Worm (Caenorhabditis elegans) whole organism, L3 larva: ENCODE data around the gene pst-2.
A peak's percentile ranks its signal among the peaks of the same experiment; 100 is the strongest.

ENCODE experiments used
- R02D3.7 ChIP-seq: fragments of 150-350 bp; optimal IDR thresholded peaks from 2 replicates; lab custom pipeline; 2014; ENCODE audit warnings: missing biosample characterization, missing genetic modification characterization
- ZK546.5 ChIP-seq: sonication (generic microtip); optimal IDR thresholded peaks from 2 replicates; lab custom pipeline; 2017; ENCODE audit warnings: missing biosample characterization, missing genetic modification characterization
- aly-2 ChIP-seq: fragments of 150-350 bp; optimal IDR thresholded peaks from 2 replicates; lab custom pipeline; 2014; ENCODE audit warnings: missing biosample characterization, missing genetic modification characterization
- ama-1 ChIP-seq: fragments of 150-350 bp; optimal IDR thresholded peaks from 2 replicates; lab custom pipeline; 2018
- ceh-16 ChIP-seq: sonication (generic microtip); optimal IDR thresholded peaks from 2 replicates; lab custom pipeline; 2017; ENCODE audit warnings: missing biosample characterization, missing genetic modification characterization
- ceh-28 ChIP-seq: fragments of 150-350 bp; optimal IDR thresholded peaks from 2 replicates; lab custom pipeline; 2014; ENCODE audit warnings: missing biosample characterization, missing genetic modification reagents, missing genetic modification characterization
- ceh-82 ChIP-seq: fragments of 150-350 bp; optimal IDR thresholded peaks from 2 replicates; lab custom pipeline; 2014; ENCODE audit warnings: missing biosample characterization, missing genetic modification characterization
- ceh-9 ChIP-seq: sonication (generic microtip); optimal IDR thresholded peaks from 2 replicates; lab custom pipeline; 2018; ENCODE audit warnings: missing biosample characterization, missing genetic modification characterization
- daf-12 ChIP-seq: fragments of 150-350 bp; optimal IDR thresholded peaks from 2 replicates; lab custom pipeline; 2014; ENCODE audit warnings: missing biosample characterization, missing genetic modification reagents, missing genetic modification characterization
- egl-27 ChIP-seq: sonication (generic microtip); optimal IDR thresholded peaks from 4 replicates; lab custom pipeline; 2017; ENCODE audit warnings: missing biosample characterization, missing genetic modification reagents, missing genetic modification characterization
- egl-5 ChIP-seq: fragments of 150-350 bp; optimal IDR thresholded peaks from 2 replicates; lab custom pipeline; 2017; ENCODE audit warnings: missing biosample characterization, missing genetic modification reagents, missing genetic modification characterization, inconsistent platforms
- elt-1 ChIP-seq: fragments of 150-350 bp; optimal IDR thresholded peaks from 2 replicates; lab custom pipeline; 2014; ENCODE audit warnings: missing biosample characterization, missing genetic modification characterization
- elt-2 ChIP-seq: sonication (generic microtip); optimal IDR thresholded peaks from 2 replicates; lab custom pipeline; 2016; ENCODE audit warnings: missing genetic modification reagents, mild to moderate bottlenecking, missing genetic modification characterization, missing compliant biosample characterization
- elt-3 ChIP-seq, 3 experiments: fragments of 150-350 bp in 1 of 3; sonication (generic microtip) in 2 of 3; optimal IDR thresholded peaks; 2 replicates in 2 of 3; 4 replicates in 1 of 3; lab custom pipeline; 2014 to 2017; ENCODE audit warnings: missing biosample characterization in 3 of 3, missing genetic modification characterization in 3 of 3
- eor-1 ChIP-seq, 2 experiments: fragments of 150-350 bp; optimal IDR thresholded peaks; 2 replicates each; lab custom pipeline; 2014 to 2018; ENCODE audit warnings: missing biosample characterization in 2 of 2, missing genetic modification characterization in 2 of 2
- fkh-10 ChIP-seq: sonication (generic microtip); optimal IDR thresholded peaks from 2 replicates; lab custom pipeline; 2017; ENCODE audit warnings: missing biosample characterization, missing genetic modification reagents, missing genetic modification characterization
- fkh-2 ChIP-seq: fragments of 150-350 bp; optimal IDR thresholded peaks from 2 replicates; lab custom pipeline; 2014; ENCODE audit warnings: missing biosample characterization, missing genetic modification reagents, missing genetic modification characterization
- fos-1 ChIP-seq: fragments of 150-350 bp; optimal IDR thresholded peaks from 2 replicates; lab custom pipeline; 2014; ENCODE audit warnings: missing biosample characterization, missing genetic modification characterization
- hmg-11 ChIP-seq: sonication (generic microtip); optimal IDR thresholded peaks from 2 replicates; lab custom pipeline; 2016; ENCODE audit warnings: missing genetic modification characterization, missing compliant biosample characterization
- jun-1 ChIP-seq: fragments of 150-350 bp; optimal IDR thresholded peaks from 2 replicates; lab custom pipeline; 2014; ENCODE audit warnings: missing biosample characterization, missing genetic modification reagents, missing genetic modification characterization
- lin-15B ChIP-seq: fragments of 150-350 bp; optimal IDR thresholded peaks from 2 replicates; lab custom pipeline; 2014; ENCODE audit warnings: missing biosample characterization, missing genetic modification characterization
- lin-39 ChIP-seq: fragments of 150-350 bp; optimal IDR thresholded peaks from 2 replicates; lab custom pipeline; 2018; ENCODE audit warnings: missing biosample characterization, missing genetic modification reagents, missing genetic modification characterization
- lsy-12 ChIP-seq: sonication (generic microtip); optimal IDR thresholded peaks from 2 replicates; lab custom pipeline; 2016; ENCODE audit warnings: mild to moderate bottlenecking, missing genetic modification characterization, missing compliant biosample characterization
- mdl-1 ChIP-seq: fragments of 150-350 bp; optimal IDR thresholded peaks from 2 replicates; lab custom pipeline; 2014; ENCODE audit warnings: missing biosample characterization, missing genetic modification characterization
- mml-1 ChIP-seq: fragments of 150-350 bp; sonication (generic microtip); optimal IDR thresholded peaks from 3 replicates; lab custom pipeline; 2014; ENCODE audit warnings: missing biosample characterization, missing genetic modification characterization
- nfya-1 ChIP-seq: sonication (generic microtip); optimal IDR thresholded peaks from 2 replicates; lab custom pipeline; 2017; ENCODE audit warnings: missing genetic modification characterization, mild to moderate bottlenecking, missing compliant biosample characterization, antibody characterized with exemption, moderate library complexity; ENCODE audit not compliant: insufficient read depth
- nhr-11 ChIP-seq: fragments of 150-350 bp; optimal IDR thresholded peaks from 2 replicates; lab custom pipeline; 2014; ENCODE audit warnings: missing biosample characterization, missing genetic modification characterization
- nhr-12 ChIP-seq: fragments of 150-350 bp; optimal IDR thresholded peaks from 2 replicates; lab custom pipeline; 2014; ENCODE audit warnings: missing biosample characterization, missing genetic modification characterization
- nhr-23 ChIP-seq: fragments of 150-350 bp; optimal IDR thresholded peaks from 2 replicates; lab custom pipeline; 2014; ENCODE audit warnings: missing biosample characterization, missing genetic modification reagents, missing genetic modification characterization
- nhr-237 ChIP-seq: fragments of 150-350 bp; optimal IDR thresholded peaks from 2 replicates; lab custom pipeline; 2014; ENCODE audit warnings: missing biosample characterization, missing genetic modification characterization
- nhr-25 ChIP-seq: sonication (generic microtip); optimal IDR thresholded peaks from 2 replicates; lab custom pipeline; 2017; ENCODE audit warnings: missing biosample characterization, missing genetic modification characterization
- nhr-28 ChIP-seq: fragments of 150-350 bp; optimal IDR thresholded peaks from 2 replicates; lab custom pipeline; 2014; ENCODE audit warnings: missing biosample characterization, missing genetic modification characterization
- nhr-43 ChIP-seq: sonication (generic microtip); optimal IDR thresholded peaks from 2 replicates; lab custom pipeline; 2016; ENCODE audit warnings: mild to moderate bottlenecking, missing genetic modification characterization, missing compliant biosample characterization; ENCODE audit not compliant: poor library complexity, severe bottlenecking
- nhr-67 ChIP-seq: fragments of 150-350 bp; optimal IDR thresholded peaks from 2 replicates; lab custom pipeline; 2014; ENCODE audit warnings: missing biosample characterization, missing genetic modification characterization
- nhr-76 ChIP-seq: fragments of 150-350 bp; sonication (generic microtip); optimal IDR thresholded peaks from 5 replicates; lab custom pipeline; 2014; ENCODE audit warnings: missing biosample characterization, missing genetic modification characterization
- nhr-77 ChIP-seq: fragments of 150-350 bp; optimal IDR thresholded peaks from 2 replicates; lab custom pipeline; 2014; ENCODE audit warnings: missing biosample characterization, missing genetic modification characterization
- pha-4 ChIP-seq: fragments of 150-350 bp; optimal IDR thresholded peaks from 2 replicates; lab custom pipeline; 2014; ENCODE audit warnings: missing biosample characterization, missing genetic modification reagents, missing genetic modification characterization
- pqm-1 ChIP-seq: fragments of 150-350 bp; optimal IDR thresholded peaks from 2 replicates; lab custom pipeline; 2017; ENCODE audit warnings: missing biosample characterization, missing genetic modification characterization, inconsistent platforms
- sea-2 ChIP-seq: fragments of 150-350 bp; sonication (generic microtip); optimal IDR thresholded peaks from 4 replicates; lab custom pipeline; 2014; ENCODE audit warnings: missing biosample characterization, missing genetic modification reagents, missing genetic modification characterization
- skn-1 ChIP-seq: fragments of 150-350 bp; optimal IDR thresholded peaks from 2 replicates; lab custom pipeline; 2014; ENCODE audit warnings: missing biosample characterization, missing genetic modification characterization
- snpc-4 ChIP-seq: fragments of 150-350 bp; optimal IDR thresholded peaks from 2 replicates; lab custom pipeline; 2014; ENCODE audit warnings: missing biosample characterization, missing genetic modification characterization
- unc-39 ChIP-seq: sonication (generic microtip); optimal IDR thresholded peaks from 4 replicates; lab custom pipeline; 2017; ENCODE audit warnings: missing biosample characterization, missing genetic modification characterization
- unc-62 ChIP-seq: fragments of 150-350 bp; sonication (generic microtip); optimal IDR thresholded peaks from 4 replicates; lab custom pipeline; 2014; ENCODE audit warnings: missing biosample characterization, missing genetic modification reagents, missing genetic modification characterization
- zag-1 ChIP-seq: fragments of 150-350 bp; optimal IDR thresholded peaks from 2 replicates; lab custom pipeline; 2014; ENCODE audit warnings: missing biosample characterization, missing genetic modification characterization
- ztf-11 ChIP-seq: fragments of 150-350 bp; optimal IDR thresholded peaks from 2 replicates; lab custom pipeline; 2014; ENCODE audit warnings: missing biosample characterization, missing genetic modification characterization
- ztf-4 ChIP-seq: fragments of 150-350 bp; optimal IDR thresholded peaks from 2 replicates; lab custom pipeline; 2014; ENCODE audit warnings: missing biosample characterization, missing genetic modification characterization

Gene pst-2

ce11 chrIII:5642692-5643091 is 37.5 kb upstream of the pst-2 start:
- TF ChIP-seq jun-1: no peak
- TF ChIP-seq sea-2 (GFP tag; lab: Kevin White, UChicago): no peak
- no peak for TF ChIP-seq egl-27 (tag; lab: Kevin White, UChicago)
- TF ChIP-seq aly-2 (tag; lab: Kevin White, UChicago): no peak
- TF ChIP-seq nhr-11: no peak
- no peak for TF ChIP-seq lin-39 (tag; lab: Kevin White, UChicago)
- TF ChIP-seq elt-1 (tag; lab: Kevin White, UChicago): no peak
- TF ChIP-seq egl-5 (tag; lab: Kevin White, UChicago): no peak
- no peak for TF ChIP-seq pqm-1 (tag; lab: Kevin White, UChicago)
- no peak for TF ChIP-seq ztf-11 (tag; lab: Kevin White, UChicago)
- no peak for TF ChIP-seq zag-1 (tag; lab: Kevin White, UChicago)
- TF ChIP-seq skn-1 (tag; lab: Kevin White, UChicago): no peak
- TF ChIP-seq fkh-2 (tag; lab: Kevin White, UChicago): no peak
- TF ChIP-seq ZK546.5 (tag; lab: Kevin White, UChicago): no peak
- TF ChIP-seq nhr-23 (tag; lab: Kevin White, UChicago): no peak
- no peak for TF ChIP-seq lsy-12 (tag; lab: Kevin White, UChicago)
- no peak for TF ChIP-seq ceh-82 (tag; lab: Kevin White, UChicago)
- TF ChIP-seq elt-3 (tag; optimal IDR thresholded peaks at IDR 0.05; lab: Kevin White, UChicago): no peak
- TF ChIP-seq mml-1 (tag; lab: Kevin White, UChicago): no peak
- no peak for TF ChIP-seq mdl-1

- peak; percentile 1 for TF ChIP-seq R02D3.7 (tag; lab: Kevin White, UChicago)
- TF ChIP-seq ceh-82 (tag; lab: Kevin White, UChicago): no peak
- TF ChIP-seq lsy-12 (tag; lab: Kevin White, UChicago): peak; percentile 71
- no peak for TF ChIP-seq daf-12 (tag; lab: Kevin White, UChicago)
- TF ChIP-seq nhr-25 (tag; lab: Kevin White, UChicago): peak; percentile 43
- no peak for TF ChIP-seq nhr-77 (tag; lab: Kevin White, UChicago)
- TF ChIP-seq mml-1 (tag; lab: Kevin White, UChicago): no peak
- no peak for TF ChIP-seq sea-2 (GFP tag; lab: Kevin White, UChicago)
- peak; percentile 49 for TF ChIP-seq pqm-1 (tag; lab: Kevin White, UChicago)
- no peak for TF ChIP-seq skn-1 (tag; lab: Kevin White, UChicago)
- TF ChIP-seq egl-5 (tag; lab: Kevin White, UChicago): no peak
- TF ChIP-seq fkh-2 (tag; lab: Kevin White, UChicago): no peak
- TF ChIP-seq nhr-67: no peak
- no peak for TF ChIP-seq unc-39
- no peak for TF ChIP-seq ceh-28
- peak; percentile 19 for TF ChIP-seq nfya-1
- TF ChIP-seq ZK546.5 (tag; lab: Kevin White, UChicago): no peak
- TF ChIP-seq eor-1 (tag; optimal IDR thresholded peaks at IDR 0.05; lab: Kevin White, UChicago): no peak
- no peak for TF ChIP-seq nhr-11
- no peak for TF ChIP-seq ceh-9 (tag; lab: Kevin White, UChicago)
- TF ChIP-seq pha-4 (tag; lab: Kevin White, UChicago): peak; percentile 25
- TF ChIP-seq elt-3 (tag; optimal IDR thresholded peaks at IDR 0.05; lab: Kevin White, UChicago): no peak
- TF ChIP-seq fkh-10: no peak
- TF ChIP-seq ama-1: peak; percentile 81
- peak; percentile 13 for TF ChIP-seq hmg-11 (tag; lab: Kevin White, UChicago)
- TF ChIP-seq snpc-4 (tag; lab: Kevin White, UChicago): peak; percentile 97
- TF ChIP-seq mdl-1: no peak
- TF ChIP-seq ztf-11 (tag; lab: Kevin White, UChicago): no peak
- no peak for TF ChIP-seq egl-27 (tag; lab: Kevin White, UChicago)
- TF ChIP-seq nhr-28 (tag; lab: Kevin White, UChicago): no peak
- peak; percentile 31 for TF ChIP-seq elt-2 (tag; lab: Kevin White, UChicago)
- no peak for TF ChIP-seq fos-1 (tag; lab: Kevin White, UChicago)
- no peak for TF ChIP-seq ceh-16 (tag; lab: Kevin White, UChicago)
- no peak for TF ChIP-seq nhr-12 (tag; lab: Kevin White, UChicago)
- no peak for TF ChIP-seq nhr-76
- TF ChIP-seq jun-1: no peak
- no peak for TF ChIP-seq ztf-4 (tag; lab: Kevin White, UChicago)
- TF ChIP-seq nhr-43 (tag; lab: Kevin White, UChicago): peak; percentile 62
- peak; percentile 27 for TF ChIP-seq nhr-23 (tag; lab: Kevin White, UChicago)
- TF ChIP-seq lin-15B (tag; lab: Kevin White, UChicago): peak; percentile 17
- no peak for TF ChIP-seq nhr-237 (tag; lab: Kevin White, UChicago)
- no peak for TF ChIP-seq lin-39 (tag; lab: Kevin White, UChicago)
- TF ChIP-seq unc-62 (GFP tag; lab: Kevin White, UChicago): no peak
- no peak for TF ChIP-seq elt-1 (tag; lab: Kevin White, UChicago)
- TF ChIP-seq aly-2 (tag; lab: Kevin White, UChicago): no peak
Measured at ce11 chrIII:5653692-5654105, 26.5 kb upstream of the pst-2 start.
